Worm (Caenorhabditis elegans) whole organism, midembryonic: ENCODE data around the gene zip-3.

Experiments
- T22C8.4 ChIP-seq: fragments of 200-800 bp; sonication (Bioruptor generic); IDR thresholded peaks from 2 replicates; pipeline ENCODE4 v1.3.6; 2022; ENCODE audit warnings: missing genetic modification characterization, missing compliant biosample characterization
- flt-1 ChIP-seq: fragments of 200-800 bp; sonication (Bioruptor generic); IDR thresholded peaks from 2 replicates; pipeline ENCODE4 v1.3.6; 2022; ENCODE audit warnings: missing genetic modification characterization, missing compliant biosample characterization
- klf-2 ChIP-seq: fragments of 200-800 bp; sonication (Bioruptor generic); conservative IDR thresholded peaks from 2 replicates; pipeline ENCODE4 v1.3.6; 2022; ENCODE audit warnings: missing genetic modification reagents, missing genetic modification characterization, missing compliant biosample characterization
- med-1 ChIP-seq: sonication (generic microtip); optimal IDR thresholded peaks from 2 replicates; lab custom pipeline; 2017; ENCODE audit warnings: missing genetic modification characterization, mild to moderate bottlenecking, missing compliant biosample characterization, antibody characterized with exemption, missing genetic modification reagents; ENCODE audit not compliant: insufficient read depth
- ref-1 ChIP-seq: fragments of 200-800 bp; sonication (Bioruptor generic); conservative IDR thresholded peaks from 2 replicates; pipeline ENCODE4 v1.3.6; 2022; ENCODE audit warnings: missing genetic modification reagents, missing genetic modification characterization, missing compliant biosample characterization
- tab-1 ChIP-seq: fragments of 200-800 bp; sonication (Bioruptor generic); IDR thresholded peaks from 2 replicates; pipeline ENCODE4 v1.3.6; 2022; ENCODE audit warnings: missing genetic modification characterization, missing compliant biosample characterization
- ztf-23 ChIP-seq: fragments of 200-800 bp; sonication (Bioruptor generic); IDR thresholded peaks from 2 replicates; pipeline ENCODE4 v1.3.6; 2022; ENCODE audit warnings: missing genetic modification reagents, missing genetic modification characterization, missing compliant biosample characterization
- ztf-29 ChIP-seq: fragments of 200-800 bp; sonication (Bioruptor generic); IDR thresholded peaks from 2 replicates; pipeline ENCODE4 v1.3.6; 2022; ENCODE audit warnings: missing genetic modification reagents, missing genetic modification characterization, missing compliant biosample characterization

DNA sequence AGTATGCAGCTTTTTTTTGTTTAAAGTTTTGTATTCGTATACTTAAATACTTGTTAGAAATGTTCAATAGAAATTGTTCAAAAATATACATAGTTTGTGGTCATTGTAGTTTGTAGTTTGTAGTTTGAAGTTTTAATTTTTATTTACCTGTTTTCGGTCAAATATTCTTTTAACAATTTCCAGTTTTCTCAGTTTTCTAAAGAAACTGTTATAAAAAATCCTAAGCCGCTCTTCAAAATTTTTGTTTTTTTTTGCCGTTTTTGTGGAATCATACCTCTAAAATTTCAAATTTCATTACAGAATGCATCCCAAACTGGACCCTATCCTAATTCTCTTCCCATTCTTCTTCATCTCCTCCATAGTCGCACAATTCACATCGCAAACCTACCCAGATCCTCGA is 49.0 kb upstream of the zip-3 start, which contains the start of gene F01D5.6:
- TF ChIP-seq tab-1 (GFP tag; lab: Robert Waterston, UW) (no peak), flt-1 (GFP tag; lab: Robert Waterston, UW) (no peak), klf-2 (no peak), ztf-29 (GFP tag; lab: Robert Waterston, UW) (no peak), T22C8.4 (no peak), ref-1 (GFP tag; lab: Robert Waterston, UW) (no peak), ztf-23 (GFP tag; lab: Robert Waterston, UW) (no peak), med-1 (no peak)
